Fruit fly (Drosophila melanogaster): Measurements from ENCODE around the gene Usp47.

DNA sequence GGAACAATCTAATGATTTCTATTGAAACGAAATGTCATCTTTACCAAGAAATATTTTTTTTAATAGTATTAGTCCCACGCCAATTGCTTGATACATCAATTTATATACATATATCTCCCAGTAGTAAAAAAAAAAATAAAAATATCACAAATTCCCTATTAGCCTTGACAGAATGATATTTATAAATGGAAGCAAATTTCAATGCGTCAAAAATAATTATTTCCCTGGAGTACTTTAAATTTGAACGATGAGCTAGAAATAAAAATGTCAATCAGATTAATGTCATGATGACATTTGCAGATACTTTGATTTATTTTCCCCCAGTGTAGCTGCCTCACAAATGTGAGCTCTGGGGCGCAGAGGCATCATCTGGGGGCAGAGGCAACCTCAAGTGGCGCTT is 39.7 kb upstream of the Usp47 start, which contains the start of gene CG44521:
- TF ChIP-seq Hr96 (GFP tag; optimal IDR thresholded peaks at IDR 0.05) (no peak), CG7101 (tag; optimal IDR thresholded peaks at IDR 0.05) (no peak), kay (GFP tag; ENCODE audit: borderline replicate concordance) (no peak), cnc (optimal IDR thresholded peaks at IDR 0.05) (no peak), pad (GFP tag; optimal IDR thresholded peaks at IDR 0.05) (no peak), Mnt (GFP tag; optimal IDR thresholded peaks at IDR 0.05) (no peak), tj (GFP tag; optimal IDR thresholded peaks at IDR 0.05) (no peak), CG1620 (GFP tag; optimal IDR thresholded peaks at IDR 0.05) (no peak)
